Worm (Caenorhabditis elegans) whole organism, early embryonic: Measurements from ENCODE around the gene 2L52.1.

Source experiments
- B0310.2 ChIP-seq: sonication (generic microtip); optimal IDR thresholded peaks from 2 replicates; lab custom pipeline; 2016; ENCODE audit warnings: mild to moderate bottlenecking, missing genetic modification characterization, missing compliant biosample characterization
- F13C5.2 ChIP-seq: sonication (generic microtip); optimal IDR thresholded peaks from 2 replicates; lab custom pipeline; 2017; ENCODE audit warnings: mild to moderate bottlenecking, missing genetic modification characterization, inconsistent platforms, missing compliant biosample characterization
- aly-1 ChIP-seq: sonication (generic microtip); optimal IDR thresholded peaks from 2 replicates; lab custom pipeline; 2016; ENCODE audit warnings: missing genetic modification characterization, missing compliant biosample characterization
- ama-1 ChIP-seq: fragments of 150-350 bp; optimal IDR thresholded peaks from 2 replicates; lab custom pipeline; 2014
- ceh-13 ChIP-seq: fragments of 200-800 bp; sonication (Bioruptor generic); optimal IDR thresholded peaks from 2 replicates; lab custom pipeline; 2018; ENCODE audit warnings: mild to moderate bottlenecking, missing genetic modification characterization, missing compliant biosample characterization
- ceh-36 ChIP-seq: sonication (generic microtip); optimal IDR thresholded peaks from 2 replicates; lab custom pipeline; 2016; ENCODE audit warnings: missing genetic modification characterization, inconsistent platforms, missing compliant biosample characterization
- ets-7 ChIP-seq: sonication (generic microtip); optimal IDR thresholded peaks from 2 replicates; lab custom pipeline; 2016; ENCODE audit warnings: missing genotype, missing genetic modification characterization, missing compliant biosample characterization
- flt-1 ChIP-seq: fragments of 200-800 bp; sonication (Bioruptor generic); IDR thresholded peaks from 2 replicates; pipeline ENCODE4 v1.3.6; 2022; ENCODE audit warnings: missing genetic modification characterization, missing compliant biosample characterization
- hmbx-1 ChIP-seq: sonication (generic microtip); optimal IDR thresholded peaks from 2 replicates; lab custom pipeline; 2016; ENCODE audit warnings: mild to moderate bottlenecking, missing genetic modification characterization, missing compliant biosample characterization
- hmg-4 ChIP-seq: fragments of 200-800 bp; sonication (Bioruptor generic); optimal IDR thresholded peaks from 2 replicates; lab custom pipeline; 2018; ENCODE audit warnings: mild to moderate bottlenecking, missing genetic modification characterization, missing compliant biosample characterization
- hnd-1 ChIP-seq: sonication (generic microtip); optimal IDR thresholded peaks from 2 replicates; lab custom pipeline; 2016; ENCODE audit warnings: missing genetic modification characterization, missing compliant biosample characterization
- pes-1 ChIP-seq: fragments of 200-800 bp; sonication (Bioruptor generic); IDR thresholded peaks from 2 replicates; pipeline ENCODE4 v1.3.6; 2022; ENCODE audit warnings: missing genetic modification reagents, missing genetic modification characterization, missing compliant biosample characterization
- scrt-1 ChIP-seq: fragments of 200-800 bp; sonication (Bioruptor generic); IDR thresholded peaks from 2 replicates; pipeline ENCODE4 v1.3.6; 2022; ENCODE audit warnings: missing genetic modification characterization, missing compliant biosample characterization
- sea-1 ChIP-seq: fragments of 200-800 bp; sonication (Bioruptor generic); conservative IDR thresholded peaks from 2 replicates; pipeline ENCODE4 v1.3.6; 2022; ENCODE audit warnings: missing genetic modification characterization, missing compliant biosample characterization
- tbx-11 ChIP-seq: fragments of 200-800 bp; sonication (Bioruptor generic); IDR thresholded peaks from 2 replicates; pipeline ENCODE4 v1.3.6; 2022; ENCODE audit warnings: missing genetic modification characterization, missing compliant biosample characterization
- tbx-37 ChIP-seq: fragments of 200-800 bp; sonication (Bioruptor generic); conservative IDR thresholded peaks from 2 replicates; pipeline ENCODE4 v1.3.6; 2022; ENCODE audit warnings: missing genetic modification reagents, missing genetic modification characterization, missing compliant biosample characterization
- tra-4 ChIP-seq: sonication (generic microtip); optimal IDR thresholded peaks from 2 replicates; lab custom pipeline; 2017; ENCODE audit warnings: missing genetic modification characterization, missing compliant biosample characterization

Gene 2L52.1

ce11 chrII:44740-45139 is 43.1 kb downstream of the 2L52.1 start, which contains the start of gene rpoa-49:
TSS of gene rpoa-49 (plus strand) at chrII:45040.
- no peak for TF ChIP-seq aly-1 (tag; lab: Kevin White, UChicago)
- TF ChIP-seq ceh-36 (tag; lab: Kevin White, UChicago): no peak
- TF ChIP-seq tbx-37 (GFP tag; lab: Robert Waterston, UW): no peak
- no peak for TF ChIP-seq ets-7
- TF ChIP-seq F13C5.2 (tag; lab: Kevin White, UChicago): no peak
- TF ChIP-seq scrt-1: no peak
- TF ChIP-seq ceh-13 (GFP tag; lab: Kevin White, UChicago): no peak

ce11 chrII:46116-46515 is 44.5 kb downstream of the 2L52.1 start, which contains the start of gene rpt-4:
TSS of gene rpt-4 (minus strand) at chrII:46216.
- no peak for TF ChIP-seq ceh-36 (tag; lab: Kevin White, UChicago)
- TF ChIP-seq ama-1 (lab: Kevin White, UChicago): no peak
- no peak for TF ChIP-seq sea-1 (GFP tag; lab: Robert Waterston, UW)
- no peak for TF ChIP-seq ets-7
- TF ChIP-seq scrt-1: no peak
- no peak for TF ChIP-seq ceh-13 (GFP tag; lab: Kevin White, UChicago)
- TF ChIP-seq flt-1 (GFP tag; lab: Robert Waterston, UW): no peak
- no peak for TF ChIP-seq tbx-11
- no peak for TF ChIP-seq F13C5.2 (tag; lab: Kevin White, UChicago)

- TF ChIP-seq tra-4 (tag; lab: Kevin White, UChicago): no peak
- TF ChIP-seq hmbx-1 (tag; lab: Kevin White, UChicago): no peak
- no peak for TF ChIP-seq B0310.2 (tag; lab: Kevin White, UChicago)
- no peak for TF ChIP-seq ets-7
- TF ChIP-seq flt-1 (GFP tag; lab: Robert Waterston, UW): no peak
- no peak for TF ChIP-seq sea-1 (GFP tag; lab: Robert Waterston, UW)
- no peak for TF ChIP-seq hmg-4 (GFP tag; lab: Kevin White, UChicago)
- no peak for TF ChIP-seq scrt-1
- TF ChIP-seq hnd-1 (tag; lab: Kevin White, UChicago): no peak
- no peak for TF ChIP-seq tbx-11
- TF ChIP-seq ama-1 (lab: Kevin White, UChicago): no peak
- TF ChIP-seq pes-1 (GFP tag; lab: Robert Waterston, UW): no peak
- TF ChIP-seq F13C5.2 (tag; lab: Kevin White, UChicago): no peak
- no peak for TF ChIP-seq ceh-36 (tag; lab: Kevin White, UChicago)
- no peak for TF ChIP-seq aly-1 (tag; lab: Kevin White, UChicago)
- no peak for TF ChIP-seq tbx-37 (GFP tag; lab: Robert Waterston, UW)
- no peak for TF ChIP-seq ceh-13 (GFP tag; lab: Kevin White, UChicago)
Measured at ce11 chrII:47280-47679, 45.6 kb downstream of the 2L52.1 start, which contains the start of gene C23H3.5. TSS of gene C23H3.5 (plus strand) at chrII:47580.

ce11 chrII:50862-51261 is 49.2 kb downstream of the 2L52.1 start:
- no peak for TF ChIP-seq pes-1 (GFP tag; lab: Robert Waterston, UW)
- peak; percentile 37 for TF ChIP-seq hmbx-1 (tag; lab: Kevin White, UChicago)
- TF ChIP-seq aly-1 (tag; lab: Kevin White, UChicago): no peak

- no peak for TF ChIP-seq scrt-1
- TF ChIP-seq hnd-1 (tag; lab: Kevin White, UChicago): no peak
- no peak for TF ChIP-seq tra-4 (tag; lab: Kevin White, UChicago)
- TF ChIP-seq B0310.2 (tag; lab: Kevin White, UChicago): no peak
- TF ChIP-seq ceh-36 (tag; lab: Kevin White, UChicago): no peak
- TF ChIP-seq ets-7: no peak
- TF ChIP-seq tbx-11: no peak
- no peak for TF ChIP-seq tbx-37 (GFP tag; lab: Robert Waterston, UW)
- TF ChIP-seq aly-1 (tag; lab: Kevin White, UChicago): no peak
- no peak for TF ChIP-seq pes-1 (GFP tag; lab: Robert Waterston, UW)
- TF ChIP-seq ama-1 (lab: Kevin White, UChicago): no peak
- no peak for TF ChIP-seq F13C5.2 (tag; lab: Kevin White, UChicago)
Measured at ce11 chrII:51352-51751, 49.7 kb downstream of the 2L52.1 start, which contains the start of gene sptl-1. TSS of gene sptl-1 (plus strand) at chrII:51652.
